Worm (Caenorhabditis elegans): Measurements from ENCODE around the gene sdpn-1.

Gene sdpn-1

DNA sequence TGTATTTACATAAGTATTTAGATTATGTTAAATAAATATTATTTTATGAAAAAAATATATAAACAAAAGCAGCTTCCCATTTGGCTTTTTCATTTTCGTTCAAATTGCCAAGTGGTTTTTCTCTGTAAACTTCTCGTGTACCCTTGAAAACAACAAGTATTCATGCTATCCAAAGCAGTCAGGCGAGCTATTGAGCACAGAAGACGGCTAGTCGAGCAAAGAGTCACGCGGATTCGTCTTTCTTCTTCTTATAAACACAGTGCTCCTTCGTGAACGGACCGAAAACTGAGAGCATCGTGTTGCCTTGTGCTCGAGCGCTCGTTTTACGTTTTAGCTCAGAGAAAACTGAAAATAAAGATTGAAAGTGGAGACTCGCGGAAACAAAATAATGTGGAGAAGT, 17.9 kb upstream of the sdpn-1 start:
- TF ChIP-seq tbx-37 (GFP tag; conservative IDR thresholded peaks at IDR 0.05) = no peak
- TF ChIP-seq hmbx-1 (tag; optimal IDR thresholded peaks at IDR 0.05) = no peak
- no peak for TF ChIP-seq B0310.2 (tag; optimal IDR thresholded peaks at IDR 0.05)
- TF ChIP-seq ceh-36 (tag; optimal IDR thresholded peaks at IDR 0.05) = no peak
- no peak for TF ChIP-seq tra-4 (tag; optimal IDR thresholded peaks at IDR 0.05)
- no peak for TF ChIP-seq F13C5.2 (tag; optimal IDR thresholded peaks at IDR 0.05)
- TF ChIP-seq pes-1 (GFP tag; IDR thresholded peaks at IDR 0.05) = no peak
- no peak for TF ChIP-seq flt-1 (GFP tag; IDR thresholded peaks at IDR 0.05)
- no peak for TF ChIP-seq ceh-13 (GFP tag; optimal IDR thresholded peaks at IDR 0.05)
- TF ChIP-seq hnd-1 (tag; optimal IDR thresholded peaks at IDR 0.05) = no peak
- no peak for TF ChIP-seq sea-1 (GFP tag; conservative IDR thresholded peaks at IDR 0.05)
- TF ChIP-seq scrt-1 (GFP tag; IDR thresholded peaks at IDR 0.05) = no peak
- no peak for TF ChIP-seq tbx-11 (GFP tag; IDR thresholded peaks at IDR 0.05)
- no peak for TF ChIP-seq aly-1 (tag; optimal IDR thresholded peaks at IDR 0.05)

DNA sequence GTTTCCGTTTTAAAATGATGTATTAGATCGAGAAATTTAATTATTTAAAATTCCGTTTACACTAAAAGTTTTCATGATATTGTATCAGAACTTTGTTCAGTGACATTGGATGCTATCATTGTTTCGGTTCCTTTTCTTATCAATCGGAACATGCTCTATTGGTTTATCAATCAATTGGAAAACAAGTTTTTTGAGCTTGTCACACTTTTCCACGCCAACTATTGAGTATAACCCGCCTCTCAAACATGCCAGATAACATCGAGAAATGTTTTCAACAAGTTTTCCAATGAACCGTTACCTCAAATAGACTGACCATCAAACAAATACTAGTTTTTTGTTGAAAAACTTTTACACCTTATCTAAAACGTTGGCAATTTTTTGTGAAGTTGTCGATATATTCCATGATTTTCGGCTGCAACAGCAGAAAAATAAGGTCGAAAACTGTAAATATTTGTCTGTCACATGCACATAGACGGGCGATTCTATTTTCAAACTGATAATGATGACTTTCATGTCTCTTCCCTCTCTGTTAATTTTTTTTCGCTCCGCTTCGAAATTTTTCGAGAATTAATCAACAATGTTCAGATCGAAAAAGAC, 16.5 kb upstream of the sdpn-1 start, which contains the start of gene unk-1:
Gene unk-1 (plus strand): TSS at position 577 of the 597 bp plus-strand sequence.
- no peak for TF ChIP-seq hnd-1 (tag; optimal IDR thresholded peaks at IDR 0.05)
- TF ChIP-seq ceh-36 (tag; optimal IDR thresholded peaks at IDR 0.05) = no peak
- TF ChIP-seq ceh-13 (GFP tag; optimal IDR thresholded peaks at IDR 0.05) = no peak
- no peak for TF ChIP-seq F13C5.2 (tag; optimal IDR thresholded peaks at IDR 0.05)
- TF ChIP-seq pes-1 (GFP tag; IDR thresholded peaks at IDR 0.05) = no peak
- no peak for TF ChIP-seq tbx-11 (GFP tag; IDR thresholded peaks at IDR 0.05)
- TF ChIP-seq flt-1 (GFP tag; IDR thresholded peaks at IDR 0.05) = no peak
- no peak for TF ChIP-seq B0310.2 (tag; optimal IDR thresholded peaks at IDR 0.05)
- no peak for TF ChIP-seq scrt-1 (GFP tag; IDR thresholded peaks at IDR 0.05)
- TF ChIP-seq sea-1 (GFP tag; conservative IDR thresholded peaks at IDR 0.05) = no peak
- no peak for TF ChIP-seq aly-1 (tag; optimal IDR thresholded peaks at IDR 0.05)
- no peak for TF ChIP-seq hmbx-1 (tag; optimal IDR thresholded peaks at IDR 0.05)
- no peak for TF ChIP-seq tra-4 (tag; optimal IDR thresholded peaks at IDR 0.05)

DNA sequence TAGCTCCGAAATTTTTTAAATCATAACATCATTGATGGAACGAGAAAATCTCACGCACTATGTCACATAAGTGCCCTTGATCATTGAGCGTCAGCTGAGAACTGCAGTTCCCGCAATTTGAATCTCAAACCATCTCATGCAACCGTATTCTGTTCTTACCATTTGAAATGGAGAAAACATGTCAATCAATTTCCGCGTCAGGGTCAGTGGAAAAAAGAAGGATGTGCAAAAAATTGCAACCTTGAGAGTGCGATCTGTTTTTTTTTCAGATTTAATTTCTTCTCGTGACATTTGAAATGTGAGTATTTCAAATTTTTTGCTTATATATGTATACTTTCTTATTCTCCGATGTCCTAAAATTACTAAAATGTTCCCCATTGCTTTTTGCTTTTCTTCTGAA, 12.6 kb upstream of the sdpn-1 start:
- TF ChIP-seq aly-1 (tag; optimal IDR thresholded peaks at IDR 0.05) = no peak
- TF ChIP-seq hmg-4 (GFP tag; optimal IDR thresholded peaks at IDR 0.05) = no peak
- TF ChIP-seq ceh-36 (tag; optimal IDR thresholded peaks at IDR 0.05) = no peak
- no peak for TF ChIP-seq ceh-13 (GFP tag; optimal IDR thresholded peaks at IDR 0.05)
- TF ChIP-seq ama-1 (optimal IDR thresholded peaks at IDR 0.05) = no peak
- TF ChIP-seq F13C5.2 (tag; optimal IDR thresholded peaks at IDR 0.05) = no peak
- TF ChIP-seq hmbx-1 (tag; optimal IDR thresholded peaks at IDR 0.05) = no peak
- no peak for TF ChIP-seq tbx-11 (GFP tag; IDR thresholded peaks at IDR 0.05)
- no peak for TF ChIP-seq B0310.2 (tag; optimal IDR thresholded peaks at IDR 0.05)
- TF ChIP-seq tra-4 (tag; optimal IDR thresholded peaks at IDR 0.05) = no peak
- no peak for TF ChIP-seq sea-1 (GFP tag; conservative IDR thresholded peaks at IDR 0.05)

DNA sequence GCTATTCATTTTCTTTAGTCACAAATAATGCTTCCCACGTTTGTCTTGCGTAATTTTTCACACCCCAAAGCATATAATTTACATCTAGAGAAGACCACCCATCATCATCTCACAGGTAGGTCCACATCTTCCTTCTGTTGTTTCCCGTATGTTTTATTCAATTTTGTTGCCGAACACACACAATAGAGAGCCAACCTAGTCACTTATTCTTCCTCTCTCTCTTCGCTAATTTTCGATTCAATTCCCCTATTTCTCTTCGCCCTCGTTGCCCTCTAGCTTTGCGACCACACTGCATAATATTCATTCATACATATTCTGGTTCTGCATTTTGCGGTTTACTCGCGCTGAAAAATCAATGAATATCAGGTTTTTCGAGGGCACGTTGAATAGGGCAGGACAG, 7.9 kb upstream of the sdpn-1 start:
- TF ChIP-seq tbx-37 (GFP tag; conservative IDR thresholded peaks at IDR 0.05) (no peak), pes-1 (GFP tag; IDR thresholded peaks at IDR 0.05) (no peak), aly-1 (tag; optimal IDR thresholded peaks at IDR 0.05) (no peak), ceh-36 (tag; optimal IDR thresholded peaks at IDR 0.05) (no peak), ets-7 (tag; optimal IDR thresholded peaks at IDR 0.05) (no peak), ceh-13 (GFP tag; optimal IDR thresholded peaks at IDR 0.05) (no peak), hmg-4 (GFP tag; optimal IDR thresholded peaks at IDR 0.05) (no peak), ama-1 (optimal IDR thresholded peaks at IDR 0.05) (no peak), scrt-1 (GFP tag; IDR thresholded peaks at IDR 0.05) (no peak), sea-1 (GFP tag; conservative IDR thresholded peaks at IDR 0.05) (no peak), flt-1 (GFP tag; IDR thresholded peaks at IDR 0.05) (no peak), hmbx-1 (tag; optimal IDR thresholded peaks at IDR 0.05) (no peak), B0310.2 (tag; optimal IDR thresholded peaks at IDR 0.05) (no peak)

DNA sequence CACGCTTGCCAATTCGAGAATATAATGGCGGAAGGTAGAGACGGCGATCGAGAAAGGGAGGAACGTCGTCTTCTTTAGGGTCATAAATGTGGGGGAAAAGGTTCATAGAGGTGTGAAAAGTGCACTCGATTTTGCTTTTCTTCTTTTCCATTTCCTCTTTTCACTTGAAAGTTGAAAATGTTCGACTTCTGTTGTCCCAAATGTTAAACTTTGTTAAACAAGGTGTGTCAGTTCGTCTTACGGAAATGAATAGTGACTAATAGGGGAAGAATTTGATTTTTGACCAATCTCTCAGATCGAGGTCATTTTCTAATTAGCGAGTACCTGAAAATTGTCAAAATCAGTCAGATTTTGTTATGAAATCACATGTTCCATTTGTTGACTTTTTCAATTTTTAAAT, 6.8 kb upstream of the sdpn-1 start:
- TF ChIP-seq ceh-13 (GFP tag; optimal IDR thresholded peaks at IDR 0.05) = no peak
- TF ChIP-seq F13C5.2 (tag; optimal IDR thresholded peaks at IDR 0.05) = no peak
- no peak for TF ChIP-seq ama-1 (optimal IDR thresholded peaks at IDR 0.05)
- no peak for TF ChIP-seq scrt-1 (GFP tag; IDR thresholded peaks at IDR 0.05)
- no peak for TF ChIP-seq B0310.2 (tag; optimal IDR thresholded peaks at IDR 0.05)
- TF ChIP-seq tra-4 (tag; optimal IDR thresholded peaks at IDR 0.05) = no peak
- TF ChIP-seq flt-1 (GFP tag; IDR thresholded peaks at IDR 0.05) = no peak
- TF ChIP-seq tbx-37 (GFP tag; conservative IDR thresholded peaks at IDR 0.05) = no peak
- TF ChIP-seq pes-1 (GFP tag; IDR thresholded peaks at IDR 0.05) = no peak
- no peak for TF ChIP-seq aly-1 (tag; optimal IDR thresholded peaks at IDR 0.05)
- no peak for TF ChIP-seq hmbx-1 (tag; optimal IDR thresholded peaks at IDR 0.05)

DNA sequence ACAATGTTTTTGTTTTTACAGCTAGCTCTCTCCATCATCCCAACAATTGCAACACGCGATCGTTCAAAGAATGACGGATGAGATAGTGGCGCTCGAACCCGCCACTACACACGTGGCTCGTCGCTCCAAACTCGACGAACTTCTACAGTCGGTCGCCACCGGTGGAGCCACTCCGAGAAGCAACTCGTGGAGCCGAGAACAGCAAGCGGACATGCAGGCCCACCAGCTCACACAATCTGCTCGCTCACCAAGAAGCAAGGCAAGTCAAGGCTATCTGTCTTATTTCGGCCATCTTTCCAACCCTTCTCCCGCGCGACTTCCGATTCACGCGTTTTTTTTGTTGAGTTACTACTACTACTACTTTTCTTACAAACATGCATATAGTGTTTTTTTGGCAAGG, 5.6 kb upstream of the sdpn-1 start, which contains the start of the genes F45E1.1 and F45E1.2:
Gene F45E1.1 (plus strand): TSS at position 20 of the 400 bp plus-strand sequence.
Gene F45E1.2 (plus strand): TSS at position 71 of the 400 bp plus-strand sequence.
- TF ChIP-seq ceh-36 (tag; optimal IDR thresholded peaks at IDR 0.05) (no peak), hnd-1 (tag; optimal IDR thresholded peaks at IDR 0.05) (no peak), ceh-13 (GFP tag; optimal IDR thresholded peaks at IDR 0.05) (no peak), F13C5.2 (tag; optimal IDR thresholded peaks at IDR 0.05) (no peak), tbx-11 (GFP tag; IDR thresholded peaks at IDR 0.05) (no peak), ets-7 (tag; optimal IDR thresholded peaks at IDR 0.05) (no peak), pes-1 (GFP tag; IDR thresholded peaks at IDR 0.05) (no peak), B0310.2 (tag; optimal IDR thresholded peaks at IDR 0.05) (no peak), hmbx-1 (tag; optimal IDR thresholded peaks at IDR 0.05) (no peak), ama-1 (optimal IDR thresholded peaks at IDR 0.05) (no peak), tbx-37 (GFP tag; conservative IDR thresholded peaks at IDR 0.05) (no peak), scrt-1 (GFP tag; IDR thresholded peaks at IDR 0.05) (no peak), flt-1 (GFP tag; IDR thresholded peaks at IDR 0.05) (no peak), sea-1 (GFP tag; conservative IDR thresholded peaks at IDR 0.05) (no peak), hmg-4 (GFP tag; optimal IDR thresholded peaks at IDR 0.05) (no peak), aly-1 (tag; optimal IDR thresholded peaks at IDR 0.05) (no peak)

DNA sequence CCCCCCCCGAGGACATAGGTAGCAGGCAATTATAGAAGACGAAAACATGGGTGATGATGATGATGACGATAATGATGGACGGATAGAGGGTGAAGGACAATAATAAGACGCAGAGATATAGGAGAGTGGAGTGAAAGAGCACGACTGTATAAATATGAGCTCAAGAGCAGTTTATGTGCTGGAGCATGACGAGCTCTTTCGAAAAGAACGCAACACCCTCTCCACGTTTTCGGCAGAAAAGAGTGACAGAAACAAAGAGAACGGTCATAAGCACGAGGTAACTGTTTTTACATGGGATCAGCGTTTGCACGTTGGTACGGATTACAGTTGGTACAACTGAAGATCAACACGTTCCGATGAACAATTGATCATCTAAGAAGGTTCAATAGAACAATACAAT, 913 bp upstream of the sdpn-1 start:
- TF ChIP-seq B0310.2 (tag; optimal IDR thresholded peaks at IDR 0.05) (no peak), aly-1 (tag; optimal IDR thresholded peaks at IDR 0.05) (no peak), hmg-4 (GFP tag; optimal IDR thresholded peaks at IDR 0.05) (no peak), pes-1 (GFP tag; IDR thresholded peaks at IDR 0.05) (no peak), flt-1 (GFP tag; IDR thresholded peaks at IDR 0.05) (no peak), ceh-13 (GFP tag; optimal IDR thresholded peaks at IDR 0.05) (no peak), F13C5.2 (tag; optimal IDR thresholded peaks at IDR 0.05) (no peak), tra-4 (tag; optimal IDR thresholded peaks at IDR 0.05) (no peak), sea-1 (GFP tag; conservative IDR thresholded peaks at IDR 0.05) (no peak), hmbx-1 (tag; optimal IDR thresholded peaks at IDR 0.05) (no peak), hnd-1 (tag; optimal IDR thresholded peaks at IDR 0.05) (no peak), tbx-11 (GFP tag; IDR thresholded peaks at IDR 0.05) (no peak), ets-7 (tag; optimal IDR thresholded peaks at IDR 0.05) (no peak), scrt-1 (GFP tag; IDR thresholded peaks at IDR 0.05) (no peak)
